Fruit fly (Drosophila melanogaster): ENCODE data around the gene CG11357.

Gene CG11357

dm6 chr3L:4533941-4534340 is 7.9 kb upstream of the CG11357 start (continued):
- TF ChIP-seq CG3407 (GFP tag; optimal IDR thresholded peaks at IDR 0.05) (no peak), CG1024 (GFP tag; IDR thresholded peaks at IDR 0.05) (no peak), pho (GFP tag; optimal IDR thresholded peaks at IDR 0.05) (no peak), peb (GFP tag; IDR thresholded peaks at IDR 0.05) (no peak), Asciz (GFP tag; optimal IDR thresholded peaks at IDR 0.05) (peak; percentile 53), CG13424 (tag; optimal IDR thresholded peaks at IDR 0.05) (peak; percentile 58), CG15479 (GFP tag; optimal IDR thresholded peaks at IDR 0.05) (no peak), Tbp (GFP tag; optimal IDR thresholded peaks at IDR 0.05) (no peak), lab (GFP tag; optimal IDR thresholded peaks at IDR 0.05) (peak; percentile 26), fd64A (GFP tag; optimal IDR thresholded peaks at IDR 0.05) (no peak), CG9609 (GFP tag; optimal IDR thresholded peaks at IDR 0.05) (no peak), Sry-β (GFP tag; optimal IDR thresholded peaks at IDR 0.05) (no peak), Pdp1 (GFP tag; optimal IDR thresholded peaks at IDR 0.05) (peak in 1 of 2 experiments; percentile 14), CG34376 (GFP tag; optimal IDR thresholded peaks at IDR 0.05) (no peak), Rx (GFP tag; IDR thresholded peaks at IDR 0.05) (peak; percentile 41; the same call in 1 of the 2 replicates), HLH4C (GFP tag; IDR thresholded peaks at IDR 0.05; ENCODE audit: partially characterized antibody) (no peak), nerfin-2 (GFP tag; IDR thresholded peaks at IDR 0.05; ENCODE audit: partially characterized antibody) (no peak), CG8281 (tag; optimal IDR thresholded peaks at IDR 0.05) (no peak), CrebB (tag; optimal IDR thresholded peaks at IDR 0.05) (no peak), CG17829 (tag; optimal IDR thresholded peaks at IDR 0.05) (peak; percentile 52), CG32767 (GFP tag; IDR thresholded peaks at IDR 0.05) (no peak), Hr3 (GFP tag; optimal IDR thresholded peaks at IDR 0.05) (no peak), CG11398 (GFP tag; optimal IDR thresholded peaks at IDR 0.05) (no peak), CG15514 (GFP tag; optimal IDR thresholded peaks at IDR 0.05) (no peak), gcm2 (GFP tag; optimal IDR thresholded peaks at IDR 0.05) (no peak), ssp (GFP tag; IDR thresholded peaks at IDR 0.05) (no peak), fu2 (GFP tag; optimal IDR thresholded peaks at IDR 0.05) (no peak), CG5180 (GFP tag; optimal IDR thresholded peaks at IDR 0.05) (peak; percentile 27), sob (GFP tag; IDR thresholded peaks at IDR 0.05) (no peak), CG18599 (GFP tag; optimal IDR thresholded peaks at IDR 0.05) (no peak), CG6272 (GFP tag; IDR thresholded peaks at IDR 0.05) (no peak), so (GFP tag; IDR thresholded peaks at IDR 0.05) (no peak), en (GFP tag; optimal IDR thresholded peaks at IDR 0.05) (no peak), Jarid2 (GFP tag; optimal IDR thresholded peaks at IDR 0.05) (no peak), pum (GFP tag; optimal IDR thresholded peaks at IDR 0.05) (no peak), CG2875 (GFP tag; optimal IDR thresholded peaks at IDR 0.05) (peak; percentile 1), cas (GFP tag; IDR thresholded peaks at IDR 0.05) (no peak), CG14014 (GFP tag; IDR thresholded peaks at IDR 0.05) (no peak), CG11696 (GFP tag; IDR thresholded peaks at IDR 0.05) (no peak), psq (GFP tag; optimal IDR thresholded peaks at IDR 0.05) (no peak), maf-S (GFP tag; optimal IDR thresholded peaks at IDR 0.05) (no peak), klu (GFP tag; IDR thresholded peaks at IDR 0.05) (no peak), lbe (GFP tag; optimal IDR thresholded peaks at IDR 0.05) (no peak), ERR (GFP tag; optimal IDR thresholded peaks at IDR 0.05) (no peak), Trl (optimal IDR thresholded peaks at IDR 0.05) (no peak), Trl (GFP tag; optimal IDR thresholded peaks at IDR 0.05) (no peak), CG7987 (GFP tag; optimal IDR thresholded peaks at IDR 0.05) (no peak), gcm (GFP tag; optimal IDR thresholded peaks at IDR 0.05) (peak; percentile 18), fd102C (GFP tag; optimal IDR thresholded peaks at IDR 0.05) (no peak), HmgD (GFP tag; optimal IDR thresholded peaks at IDR 0.05) (no peak), Ravus (GFP tag; IDR thresholded peaks at IDR 0.05) (no peak), CG6791 (GFP tag; IDR thresholded peaks at IDR 0.05; ENCODE audit: partially characterized antibody) (no peak)

Data from whole organism, embryonic.